Worm (Caenorhabditis elegans) whole organism, young adult: ENCODE results near the gene W04G3.7.

Experiments
- B0019.2 ChIP-seq: fragments of 200-800 bp; sonication (Bioruptor generic); conservative IDR thresholded peaks from 2 replicates; pipeline ENCODE4 v1.3.6; 2022; ENCODE audit warnings: missing genetic modification reagents, missing genetic modification characterization, missing compliant biosample characterization
- F22D6.2 ChIP-seq: sonication (generic microtip); optimal IDR thresholded peaks from 2 replicates; lab custom pipeline; 2016; ENCODE audit warnings: mild to moderate bottlenecking, missing genetic modification characterization, missing compliant biosample characterization
- F37B4.10 ChIP-seq: fragments of 200-800 bp; sonication (Bioruptor generic); IDR thresholded peaks from 2 replicates; pipeline ENCODE4 v1.3.6; 2022; ENCODE audit warnings: missing genetic modification characterization, missing compliant biosample characterization
- F49E8.2 ChIP-seq: sonication (generic microtip); optimal IDR thresholded peaks from 3 replicates; lab custom pipeline; 2017; ENCODE audit warnings: missing genetic modification characterization, mild to moderate bottlenecking, missing compliant biosample characterization, antibody characterized with exemption, moderate library complexity; ENCODE audit not compliant: insufficient read depth
- Y67H2A.10 ChIP-seq: fragments of 200-800 bp; sonication (Bioruptor generic); conservative IDR thresholded peaks from 2 replicates; pipeline ENCODE4 v1.3.6; 2022; ENCODE audit warnings: missing genetic modification reagents, missing genetic modification characterization, missing compliant biosample characterization
- Y79H2A.3 ChIP-seq: fragments of 200-800 bp; sonication (Bioruptor generic); conservative IDR thresholded peaks from 2 replicates; pipeline ENCODE4 v1.3.6; 2022; ENCODE audit warnings: missing genetic modification reagents, missing genetic modification characterization, missing compliant biosample characterization
- akir-1 ChIP-seq: fragments of 200-800 bp; sonication (Bioruptor generic); optimal IDR thresholded peaks from 2 replicates; lab custom pipeline; 2018; ENCODE audit warnings: mild to moderate bottlenecking, missing genetic modification characterization, moderate library complexity, missing compliant biosample characterization
- aptf-2 ChIP-seq: fragments of 200-800 bp; sonication (Bioruptor generic); conservative IDR thresholded peaks from 2 replicates; pipeline ENCODE4 v1.3.6; 2022; ENCODE audit warnings: missing genetic modification reagents, missing genetic modification characterization, missing compliant biosample characterization
- atf-7 ChIP-seq: sonication (generic microtip); optimal IDR thresholded peaks from 2 replicates; lab custom pipeline; 2017; ENCODE audit warnings: mild to moderate bottlenecking, missing genetic modification characterization, missing compliant biosample characterization
- athp-1 ChIP-seq: sonication (generic microtip); optimal IDR thresholded peaks from 2 replicates; lab custom pipeline; 2017; ENCODE audit warnings: mild to moderate bottlenecking, missing genetic modification characterization, missing compliant biosample characterization
- attf-3 ChIP-seq: fragments of 200-800 bp; sonication (Bioruptor generic); conservative IDR thresholded peaks from 2 replicates; pipeline ENCODE4 v1.3.6; 2022; ENCODE audit warnings: missing genetic modification reagents, missing genetic modification characterization, missing compliant biosample characterization
- bed-1 ChIP-seq: fragments of 200-800 bp; sonication (Bioruptor generic); IDR thresholded peaks from 2 replicates; pipeline ENCODE4 v1.3.6; 2022; ENCODE audit warnings: missing genetic modification reagents, missing genetic modification characterization, missing compliant biosample characterization
- cebp-2 ChIP-seq: fragments of 200-800 bp; sonication (Bioruptor generic); IDR thresholded peaks from 2 replicates; pipeline ENCODE4 v1.3.6; 2022; ENCODE audit warnings: missing genetic modification characterization, missing compliant biosample characterization
- ceh-27 ChIP-seq: fragments of 200-800 bp; sonication (Bioruptor generic); optimal IDR thresholded peaks from 2 replicates; lab custom pipeline; 2018; ENCODE audit warnings: mild to moderate bottlenecking, missing genetic modification characterization, moderate library complexity, missing compliant biosample characterization
- die-1 ChIP-seq: sonication (generic microtip); optimal IDR thresholded peaks from 2 replicates; lab custom pipeline; 2016; ENCODE audit warnings: missing genotype, mild to moderate bottlenecking, missing genetic modification characterization, missing compliant biosample characterization
- dox-1 ChIP-seq: fragments of 200-800 bp; sonication (Bioruptor generic); IDR thresholded peaks from 2 replicates; pipeline ENCODE4 v1.3.6; 2022; ENCODE audit warnings: missing genetic modification reagents, missing genetic modification characterization, missing compliant biosample characterization
- dpl-1 ChIP-seq: fragments of 150-350 bp; optimal IDR thresholded peaks from 2 replicates; lab custom pipeline; 2014; ENCODE audit warnings: missing biosample characterization, missing genetic modification reagents, missing genetic modification characterization
- egrh-3 ChIP-seq: fragments of 200-800 bp; sonication (Bioruptor generic); IDR thresholded peaks from 2 replicates; pipeline ENCODE4 v1.3.6; 2022; ENCODE audit warnings: missing genetic modification reagents, missing genetic modification characterization, missing compliant biosample characterization
- gei-17 ChIP-seq: fragments of 200-800 bp; sonication (Bioruptor generic); optimal IDR thresholded peaks from 2 replicates; lab custom pipeline; 2018; ENCODE audit warnings: mild to moderate bottlenecking, missing genetic modification characterization, missing compliant biosample characterization
- him-1 ChIP-seq: sonication (generic microtip); optimal IDR thresholded peaks from 2 replicates; lab custom pipeline; 2016; ENCODE audit warnings: missing genotype, missing genetic modification reagents, missing genetic modification characterization, missing compliant biosample characterization
- hlh-12 ChIP-seq: sonication (generic microtip); optimal IDR thresholded peaks from 2 replicates; lab custom pipeline; 2016; ENCODE audit warnings: missing genetic modification characterization, missing compliant biosample characterization
- hmg-1.2 ChIP-seq: fragments of 200-800 bp; sonication (Bioruptor generic); IDR thresholded peaks from 2 replicates; pipeline ENCODE4 v1.3.6; 2022; ENCODE audit warnings: missing genetic modification reagents, missing genetic modification characterization, missing compliant biosample characterization
- hrde-1 ChIP-seq: sonication (generic microtip); optimal IDR thresholded peaks from 2 replicates; lab custom pipeline; 2016; ENCODE audit warnings: missing genetic modification characterization, mild to moderate bottlenecking, missing compliant biosample characterization, moderate library complexity, missing genotype, missing genetic modification reagents, borderline replicate concordance
- let-607 ChIP-seq, 2 experiments: fragments of 200-800 bp in 1 of 2; sonication (Bioruptor generic) in 1 of 2; sonication (generic microtip) in 1 of 2; optimal IDR thresholded peaks; 2 replicates each; lab custom pipeline; 2016 to 2018; ENCODE audit warnings: mild to moderate bottlenecking in 2 of 2, missing compliant biosample characterization in 2 of 2, missing genetic modification characterization in 2 of 2, moderate library complexity in 2 of 2, missing genotype in 1 of 2
- lin-35 ChIP-seq, 3 experiments: fragments of 150-350 bp in 2 of 3; sonication (generic microtip) in 1 of 3; optimal IDR thresholded peaks; 2 replicates each; lab custom pipeline; 2014 to 2018; ENCODE audit warnings: missing biosample characterization in 3 of 3, missing genetic modification characterization in 3 of 3, missing genetic modification reagents in 3 of 3
- lir-1 ChIP-seq: fragments of 200-800 bp; sonication (Bioruptor generic); conservative IDR thresholded peaks from 2 replicates; pipeline ENCODE4 v1.3.6; 2022; ENCODE audit warnings: missing genetic modification reagents, missing genetic modification characterization, missing compliant biosample characterization
- lsl-1 ChIP-seq: fragments of 200-800 bp; sonication (Bioruptor generic); optimal IDR thresholded peaks from 2 replicates; lab custom pipeline; 2018; ENCODE audit warnings: mild to moderate bottlenecking, missing genetic modification characterization, moderate library complexity, missing compliant biosample characterization
- mcd-1 ChIP-seq: fragments of 200-800 bp; sonication (Bioruptor generic); IDR thresholded peaks from 2 replicates; pipeline ENCODE4 v1.3.6; 2022; ENCODE audit warnings: missing genetic modification reagents, missing genetic modification characterization, missing compliant biosample characterization
- mxl-1 ChIP-seq: sonication (generic microtip); optimal IDR thresholded peaks from 2 replicates; lab custom pipeline; 2016; ENCODE audit warnings: missing genetic modification characterization, missing compliant biosample characterization
- nfya-1 ChIP-seq: sonication (generic microtip); optimal IDR thresholded peaks from 2 replicates; lab custom pipeline; 2017; ENCODE audit warnings: antibody characterized with exemption, missing compliant biosample characterization, missing genetic modification characterization, borderline replicate concordance; ENCODE audit not compliant: insufficient read depth
- nfya-2 ChIP-seq: fragments of 200-800 bp; sonication (Bioruptor generic); IDR thresholded peaks from 2 replicates; pipeline ENCODE4 v1.3.6; 2022; ENCODE audit warnings: missing genetic modification reagents, missing genetic modification characterization, missing compliant biosample characterization
- nfyb-1 ChIP-seq: fragments of 200-800 bp; sonication (Bioruptor generic); IDR thresholded peaks from 2 replicates; pipeline ENCODE4 v1.3.6; 2022; ENCODE audit warnings: missing genetic modification reagents, missing genetic modification characterization, missing compliant biosample characterization
- nhr-120 ChIP-seq: fragments of 200-800 bp; sonication (Bioruptor generic); IDR thresholded peaks from 2 replicates; pipeline ENCODE4 v1.3.6; 2022; ENCODE audit warnings: missing genetic modification characterization, missing compliant biosample characterization
- nhr-27 ChIP-seq: fragments of 200-800 bp; sonication (Bioruptor generic); optimal IDR thresholded peaks from 2 replicates; lab custom pipeline; 2018; ENCODE audit warnings: mild to moderate bottlenecking, missing genetic modification characterization, moderate library complexity, missing compliant biosample characterization
- nhr-90 ChIP-seq: sonication (generic microtip); optimal IDR thresholded peaks from 2 replicates; lab custom pipeline; 2016; ENCODE audit warnings: missing genotype, mild to moderate bottlenecking, missing genetic modification characterization, missing compliant biosample characterization
- rec-8 ChIP-seq, 2 experiments: sonication (generic microtip); optimal IDR thresholded peaks; 2 replicates each; lab custom pipeline; 2016; ENCODE audit warnings: mild to moderate bottlenecking in 2 of 2, missing genetic modification characterization in 2 of 2, missing genetic modification reagents in 2 of 2, missing genotype in 2 of 2, missing biosample characterization in 1 of 2, missing compliant biosample characterization in 1 of 2, moderate library complexity in 1 of 2
- sdz-38 ChIP-seq: sonication (generic microtip); optimal IDR thresholded peaks from 2 replicates; lab custom pipeline; 2016; ENCODE audit warnings: missing genotype, missing genetic modification characterization, missing compliant biosample characterization
- sea-2 ChIP-seq: fragments of 200-800 bp; sonication (Bioruptor generic); IDR thresholded peaks from 2 replicates; pipeline ENCODE4 v1.3.6; 2022; ENCODE audit warnings: missing genetic modification characterization, missing compliant biosample characterization
- snpc-1.1 ChIP-seq: sonication (generic microtip); optimal IDR thresholded peaks from 2 replicates; lab custom pipeline; 2017; ENCODE audit warnings: missing genetic modification characterization, mild to moderate bottlenecking, missing compliant biosample characterization, antibody characterized with exemption, moderate library complexity, missing genotype, missing genetic modification reagents; ENCODE audit not compliant: insufficient read depth
- somi-1 ChIP-seq: fragments of 200-800 bp; sonication (Bioruptor generic); optimal IDR thresholded peaks from 2 replicates; lab custom pipeline; 2018; ENCODE audit warnings: mild to moderate bottlenecking, missing genetic modification characterization, missing compliant biosample characterization
- tbx-9 ChIP-seq: sonication (generic microtip); optimal IDR thresholded peaks from 2 replicates; lab custom pipeline; 2016; ENCODE audit warnings: borderline replicate concordance, missing genetic modification characterization, inconsistent platforms, missing compliant biosample characterization
- xnd-1 ChIP-seq: sonication (generic microtip); optimal IDR thresholded peaks from 2 replicates; lab custom pipeline; 2016; ENCODE audit warnings: missing genotype, missing genetic modification reagents, missing genetic modification characterization, missing compliant biosample characterization
- zfh-2 ChIP-seq: fragments of 200-800 bp; sonication (Bioruptor generic); conservative IDR thresholded peaks from 2 replicates; pipeline ENCODE4 v1.3.6; 2022; ENCODE audit warnings: missing genetic modification reagents, missing genetic modification characterization, missing compliant biosample characterization
- ztf-22 ChIP-seq: fragments of 200-800 bp; sonication (Bioruptor generic); optimal IDR thresholded peaks from 2 replicates; lab custom pipeline; 2018; ENCODE audit warnings: mild to moderate bottlenecking, missing genetic modification characterization, moderate library complexity, missing compliant biosample characterization
- ztf-25 ChIP-seq: fragments of 200-800 bp; sonication (Bioruptor generic); IDR thresholded peaks from 2 replicates; pipeline ENCODE4 v1.3.6; 2022; ENCODE audit warnings: missing genetic modification reagents, missing genetic modification characterization, missing compliant biosample characterization
- ztf-3 ChIP-seq: fragments of 200-800 bp; sonication (Bioruptor generic); optimal IDR thresholded peaks from 2 replicates; lab custom pipeline; 2018; ENCODE audit warnings: mild to moderate bottlenecking, missing genetic modification characterization, missing compliant biosample characterization

W04G3.7 gene

ce11 chrX:11093985-11094593, 9.0 kb upstream of the W04G3.7 start (continued):
- TF ChIP-seq snpc-1.1 (no peak), lir-1 (GFP tag; lab: Robert Waterston, UW) (peak; percentile 96), die-1 (tag; lab: Kevin White, UChicago) (peak; percentile 74), aptf-2 (GFP tag; lab: Robert Waterston, UW) (0 out of 2 replicates have a peak, but pooled peaks have one; percentile 48), mxl-1 (tag; lab: Kevin White, UChicago) (peak; percentile 83), F37B4.10 (GFP tag; lab: Robert Waterston, UW) (peak; percentile 97), nhr-90 (tag; lab: Kevin White, UChicago) (peak; percentile 95), ztf-22 (peak; percentile 97), rec-8 (tag; optimal IDR thresholded peaks at IDR 0.05; lab: Kevin White, UChicago) (peak; percentile 57 to 74), bed-1 (GFP tag; lab: Robert Waterston, UW) (peak; percentile 96), attf-3 (GFP tag; lab: Robert Waterston, UW) (peak; percentile 61), lin-35 (GFP tag; optimal IDR thresholded peaks at IDR 0.05; lab: Kevin White, UChicago) (peak in 2 of 3 experiments; percentile 95 to 99), sdz-38 (tag; lab: Kevin White, UChicago) (no peak), gei-17 (GFP tag; lab: Kevin White, UChicago) (peak; percentile 99), athp-1 (tag; lab: Kevin White, UChicago) (peak; percentile 82), zfh-2 (no peak), atf-7 (peak; percentile 99), sea-2 (GFP tag; lab: Robert Waterston, UW) (peak; percentile 95), nhr-120 (peak; percentile 98), F49E8.2 (tag; lab: Kevin White, UChicago) (no peak), cebp-2 (GFP tag; lab: Robert Waterston, UW) (peak; percentile 99), Y67H2A.10 (0 out of 2 replicates have a peak, but pooled peaks have one; percentile 20), Y79H2A.3 (GFP tag; lab: Robert Waterston, UW) (no peak), nfya-2 (GFP tag; lab: Robert Waterston, UW) (no peak), nfyb-1 (GFP tag; lab: Robert Waterston, UW) (peak; percentile 99), somi-1 (GFP tag; lab: Kevin White, UChicago) (peak; percentile 99), dox-1 (GFP tag; lab: Robert Waterston, UW) (peak; percentile 99), akir-1 (peak; percentile 95), ztf-25 (GFP tag; lab: Robert Waterston, UW) (no peak), hmg-1.2 (GFP tag; lab: Robert Waterston, UW) (peak; percentile 92), let-607 (tag; optimal IDR thresholded peaks at IDR 0.05; lab: Kevin White, UChicago) (peak; percentile 61 to 96), F22D6.2 (tag; lab: Kevin White, UChicago) (peak; percentile 97), B0019.2 (GFP tag; lab: Robert Waterston, UW) (no peak), nfya-1 (tag; lab: Kevin White, UChicago) (no peak), mcd-1 (GFP tag; lab: Robert Waterston, UW) (peak; percentile 93), him-1 (tag; lab: Kevin White, UChicago) (peak; percentile 7), nhr-27 (tag; lab: Kevin White, UChicago) (peak; percentile 90), dpl-1 (GFP tag; lab: Kevin White, UChicago) (no peak), egrh-3 (no peak; the same call in none of the 2 replicates), hlh-12 (peak; percentile 70), ztf-3 (GFP tag; lab: Kevin White, UChicago) (peak; percentile 98), lsl-1 (no peak), xnd-1 (tag; lab: Kevin White, UChicago) (no peak), ceh-27 (GFP tag; lab: Kevin White, UChicago) (peak; percentile 100), hrde-1 (peak; percentile 71), tbx-9 (tag; lab: Kevin White, UChicago) (peak; percentile 55)
